Fruit fly (Drosophila melanogaster): ENCODE measurements around the gene Plod.
A peak's percentile ranks its signal among the peaks of the same experiment; 100 is the strongest.

The Plod gene

DNA sequence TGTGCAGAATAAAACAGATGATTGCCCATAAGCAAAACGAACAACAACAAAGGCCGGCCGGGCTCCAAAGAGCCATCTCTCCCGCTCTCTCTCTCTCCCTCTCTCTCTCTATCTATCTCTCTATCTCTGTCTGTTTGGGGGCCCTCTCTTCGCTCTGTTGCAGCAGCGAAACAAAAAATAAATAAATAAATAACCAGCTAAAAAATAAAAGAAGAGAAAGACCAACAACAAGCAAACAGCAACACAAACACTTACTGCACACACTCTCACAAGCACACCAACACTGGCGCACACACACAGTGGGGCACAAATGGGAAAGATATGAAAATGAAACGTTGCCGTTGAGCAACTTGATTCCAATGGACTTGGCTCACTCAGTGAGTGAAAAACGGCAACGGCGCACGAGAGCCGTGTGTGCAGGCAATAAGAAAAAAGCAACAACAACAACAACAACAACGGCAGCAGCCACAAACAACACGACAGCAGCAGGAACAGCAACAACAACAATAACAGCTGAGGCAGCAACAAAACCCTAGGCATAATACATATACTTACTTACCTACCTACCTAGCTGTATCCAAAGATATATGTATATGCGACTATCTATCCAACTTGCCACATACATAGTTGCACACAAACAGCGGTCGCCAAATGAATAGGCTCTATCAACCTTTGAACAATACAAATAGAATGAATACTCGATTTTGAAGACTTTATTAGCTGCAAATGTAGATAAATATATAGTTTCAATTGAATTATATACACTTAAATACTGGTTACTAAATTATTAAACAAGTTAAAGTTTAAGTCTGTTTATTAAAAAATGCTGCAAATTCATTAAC is 40.5 kb upstream of the Plod start (continued):
- peak; percentile 49 for TF ChIP-seq dmrt93B (GFP tag; optimal IDR thresholded peaks at IDR 0.05)
- no peak for TF ChIP-seq Abd-B (GFP tag; optimal IDR thresholded peaks at IDR 0.05)
- peak; percentile 37 to 77 for TF ChIP-seq dl (GFP tag; optimal IDR thresholded peaks at IDR 0.05; ENCODE audit: insufficient read depth in 1 of 2, partially characterized antibody in 2 of 2)
- TF ChIP-seq HLH106 (tag; optimal IDR thresholded peaks at IDR 0.05) = peak; percentile 45
- no peak for TF ChIP-seq Dfd (GFP tag; optimal IDR thresholded peaks at IDR 0.05)
- TF ChIP-seq usp (GFP tag; optimal IDR thresholded peaks at IDR 0.05) = no peak
- TF ChIP-seq N (GFP tag; optimal IDR thresholded peaks at IDR 0.05) = no peak
- no peak for TF ChIP-seq Hr78 (GFP tag; optimal IDR thresholded peaks at IDR 0.05)
- TF ChIP-seq CG9705 (GFP tag; optimal IDR thresholded peaks at IDR 0.05) = peak; percentile 61
- peak; percentile 90 for TF ChIP-seq sage (GFP tag; optimal IDR thresholded peaks at IDR 0.05)

DNA sequence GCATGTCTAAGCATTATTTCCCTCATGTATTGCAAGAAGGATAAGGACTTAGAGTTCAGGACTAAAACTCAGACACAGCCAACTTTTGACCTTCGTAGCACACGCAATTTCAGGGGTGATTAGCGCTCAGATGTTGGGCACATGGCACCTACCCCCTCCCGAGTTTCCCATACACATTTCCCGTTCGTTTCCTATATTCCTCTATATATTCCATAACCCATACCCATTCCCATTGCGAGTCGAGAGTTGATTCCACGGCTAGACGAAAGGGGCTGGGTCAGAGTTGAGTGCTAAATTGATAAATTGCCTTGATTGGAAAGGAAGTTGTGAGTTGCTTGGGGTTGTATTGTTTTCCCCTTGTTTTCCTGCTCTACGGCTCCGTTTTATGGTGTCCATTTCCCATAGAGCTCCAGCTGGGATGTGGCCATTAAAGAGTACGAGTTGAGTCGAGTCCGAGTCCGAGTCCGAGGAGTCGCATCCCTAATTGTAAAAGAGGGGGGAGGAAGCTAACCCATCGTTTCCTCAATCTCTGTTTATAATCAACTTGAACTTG is 38.3 kb upstream of the Plod start:
- TF ChIP-seq dmrt93B (GFP tag; optimal IDR thresholded peaks at IDR 0.05) (no peak), Dif (GFP tag; optimal IDR thresholded peaks at IDR 0.05; ENCODE audit: partially characterized antibody) (no peak), sage (GFP tag; optimal IDR thresholded peaks at IDR 0.05) (no peak), Rel (GFP tag; optimal IDR thresholded peaks at IDR 0.05) (no peak), Rel (tag; optimal IDR thresholded peaks at IDR 0.05) (no peak), usp (GFP tag; optimal IDR thresholded peaks at IDR 0.05) (no peak), GATAd (GFP tag; optimal IDR thresholded peaks at IDR 0.05) (no peak), brk (GFP tag; optimal IDR thresholded peaks at IDR 0.05) (no peak), N (GFP tag; optimal IDR thresholded peaks at IDR 0.05) (no peak), jim (GFP tag; optimal IDR thresholded peaks at IDR 0.05) (no peak), pan (optimal IDR thresholded peaks at IDR 0.05) (no peak), foxo (GFP tag; optimal IDR thresholded peaks at IDR 0.05) (no peak), CG9705 (GFP tag; optimal IDR thresholded peaks at IDR 0.05) (no peak), Abd-B (GFP tag; optimal IDR thresholded peaks at IDR 0.05) (no peak), Vsx2 (GFP tag; optimal IDR thresholded peaks at IDR 0.05; ENCODE audit: partially characterized antibody) (no peak), ey (GFP tag; optimal IDR thresholded peaks at IDR 0.05) (no peak), CG32264 (GFP tag; optimal IDR thresholded peaks at IDR 0.05) (no peak), dl (GFP tag; optimal IDR thresholded peaks at IDR 0.05; ENCODE audit: insufficient read depth in 1 of 2, partially characterized antibody in 2 of 2) (no peak)

DNA sequence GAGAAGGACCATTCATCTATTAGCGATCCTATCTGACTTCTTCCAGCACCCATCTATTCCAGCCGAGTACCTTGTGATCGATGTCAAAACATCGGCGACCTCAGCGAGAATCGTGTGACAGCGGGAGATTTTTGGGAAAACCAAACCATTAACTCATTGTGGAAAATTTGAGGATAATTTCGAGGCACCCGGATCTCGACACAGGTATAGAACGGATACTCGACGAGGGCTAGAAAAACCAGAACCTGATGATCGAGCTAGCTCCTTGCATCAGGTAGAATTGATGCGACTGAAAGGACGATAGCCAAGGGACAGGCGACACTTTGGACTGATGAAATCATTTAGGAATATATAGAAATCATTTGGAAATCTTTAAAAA is 37.5 kb upstream of the Plod start:
- no peak for TF ChIP-seq pan (optimal IDR thresholded peaks at IDR 0.05)
- no peak for TF ChIP-seq CrebA (GFP tag; optimal IDR thresholded peaks at IDR 0.05; ENCODE audit: borderline replicate concordance)
- no peak for TF ChIP-seq Hr78 (GFP tag; optimal IDR thresholded peaks at IDR 0.05)
- no peak for TF ChIP-seq foxo (GFP tag; optimal IDR thresholded peaks at IDR 0.05)
- no peak for TF ChIP-seq h (GFP tag; optimal IDR thresholded peaks at IDR 0.05)
- TF ChIP-seq Myc (optimal IDR thresholded peaks at IDR 0.05) = no peak
- TF ChIP-seq dmrt93B (GFP tag; optimal IDR thresholded peaks at IDR 0.05) = no peak
- no peak for TF ChIP-seq sv (GFP tag; optimal IDR thresholded peaks at IDR 0.05)
- no peak for TF ChIP-seq HLH106 (tag; optimal IDR thresholded peaks at IDR 0.05)
- TF ChIP-seq N (GFP tag; optimal IDR thresholded peaks at IDR 0.05) = no peak
- no peak for TF ChIP-seq Mio (GFP tag; optimal IDR thresholded peaks at IDR 0.05)
- no peak for TF ChIP-seq lola (GFP tag; optimal IDR thresholded peaks at IDR 0.05)
- TF ChIP-seq Jra (GFP tag; optimal IDR thresholded peaks at IDR 0.05) = no peak
- no peak for TF ChIP-seq fru (GFP tag; optimal IDR thresholded peaks at IDR 0.05)
- no peak for TF ChIP-seq Dif (GFP tag; optimal IDR thresholded peaks at IDR 0.05; ENCODE audit: partially characterized antibody)
- TF ChIP-seq CG9705 (GFP tag; optimal IDR thresholded peaks at IDR 0.05) = no peak

DNA sequence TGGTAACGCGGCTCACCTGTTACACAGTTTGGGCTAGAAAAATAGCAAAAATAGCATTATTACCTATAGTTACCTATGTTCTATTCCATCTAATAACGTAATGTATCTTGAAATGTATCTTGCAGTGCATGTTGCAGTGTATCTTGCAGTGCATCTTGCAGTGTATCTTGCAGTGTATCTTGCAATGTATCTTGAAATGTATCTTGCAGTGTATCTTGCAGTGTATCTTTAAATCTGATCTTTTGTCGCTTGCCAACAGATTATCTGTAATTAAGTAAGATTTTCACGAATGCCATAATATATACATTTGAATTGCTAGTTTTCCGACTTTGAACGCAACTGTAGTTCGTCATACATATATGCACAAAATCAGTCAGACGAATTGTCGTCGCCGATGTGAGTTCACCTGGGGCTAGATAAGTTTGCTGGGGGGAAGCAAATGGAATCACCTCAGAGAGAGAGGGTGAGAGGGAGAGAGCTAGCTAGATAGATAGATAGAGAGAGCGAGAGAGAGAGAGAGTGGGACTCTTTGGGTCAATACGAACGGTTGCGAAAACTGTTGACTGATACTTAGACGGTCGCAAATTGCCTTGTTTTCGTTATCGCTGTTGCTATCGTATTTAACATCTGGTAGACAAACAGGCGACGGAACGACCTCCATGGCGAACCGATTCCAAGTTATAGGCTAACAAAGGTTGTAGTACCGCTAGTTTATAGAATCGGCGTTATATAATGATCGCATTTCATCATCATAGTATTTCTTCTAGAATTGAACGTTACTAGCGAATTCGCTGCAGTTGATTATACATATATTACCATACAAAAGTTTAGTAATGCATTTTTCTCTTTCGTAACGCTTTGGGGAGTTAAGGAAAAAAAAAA is 36.8 kb upstream of the Plod start:
- no peak for TF ChIP-seq sv (GFP tag; optimal IDR thresholded peaks at IDR 0.05)
- no peak for TF ChIP-seq GATAd (GFP tag; optimal IDR thresholded peaks at IDR 0.05)
- TF ChIP-seq CG9705 (GFP tag; optimal IDR thresholded peaks at IDR 0.05) = no peak
- TF ChIP-seq Dif (GFP tag; optimal IDR thresholded peaks at IDR 0.05; ENCODE audit: partially characterized antibody) = peak; percentile 33
- TF ChIP-seq Myc (optimal IDR thresholded peaks at IDR 0.05) = no peak
- TF ChIP-seq Hr78 (GFP tag; optimal IDR thresholded peaks at IDR 0.05) = no peak
- no peak for TF ChIP-seq pan (optimal IDR thresholded peaks at IDR 0.05)
- TF ChIP-seq Abd-B (GFP tag; optimal IDR thresholded peaks at IDR 0.05) = no peak
- TF ChIP-seq jim (GFP tag; optimal IDR thresholded peaks at IDR 0.05) = no peak
- peak in 1 of 2 experiments; percentile 33 for TF ChIP-seq dl (GFP tag; optimal IDR thresholded peaks at IDR 0.05; ENCODE audit: insufficient read depth in 1 of 2, partially characterized antibody in 2 of 2)
- TF ChIP-seq foxo (GFP tag; optimal IDR thresholded peaks at IDR 0.05) = peak in 1 of 2 experiments; percentile 10
- no peak for TF ChIP-seq ey (GFP tag; optimal IDR thresholded peaks at IDR 0.05)
- TF ChIP-seq N (GFP tag; optimal IDR thresholded peaks at IDR 0.05) = no peak
- TF ChIP-seq OdsH (GFP tag; optimal IDR thresholded peaks at IDR 0.05) = no peak
- no peak for TF ChIP-seq dmrt93B (GFP tag; optimal IDR thresholded peaks at IDR 0.05)
- peak; percentile 20 for TF ChIP-seq Vsx2 (GFP tag; optimal IDR thresholded peaks at IDR 0.05; ENCODE audit: partially characterized antibody)
- TF ChIP-seq br (GFP tag; optimal IDR thresholded peaks at IDR 0.05) = peak; percentile 39
- no peak for TF ChIP-seq CG32264 (GFP tag; optimal IDR thresholded peaks at IDR 0.05)
- no peak for TF ChIP-seq Sp1 (GFP tag; optimal IDR thresholded peaks at IDR 0.05)
- TF ChIP-seq Mio (GFP tag; optimal IDR thresholded peaks at IDR 0.05) = no peak
- no peak for TF ChIP-seq psq (GFP tag; optimal IDR thresholded peaks at IDR 0.05)
- TF ChIP-seq Jra (GFP tag; optimal IDR thresholded peaks at IDR 0.05) = no peak
- TF ChIP-seq h (GFP tag; optimal IDR thresholded peaks at IDR 0.05) = no peak
- no peak for TF ChIP-seq rgr (GFP tag; optimal IDR thresholded peaks at IDR 0.05)
- TF ChIP-seq HLH106 (tag; optimal IDR thresholded peaks at IDR 0.05) = no peak
- TF ChIP-seq Rel (GFP tag; optimal IDR thresholded peaks at IDR 0.05) = no peak
- TF ChIP-seq Rel (tag; optimal IDR thresholded peaks at IDR 0.05) = no peak
- no peak for TF ChIP-seq Dfd (GFP tag; optimal IDR thresholded peaks at IDR 0.05)
- no peak for TF ChIP-seq Hnf4 (GFP tag; optimal IDR thresholded peaks at IDR 0.05)
- TF ChIP-seq fru (GFP tag; optimal IDR thresholded peaks at IDR 0.05) = no peak
